Worm (Caenorhabditis elegans) whole organism, midembryonic: ENCODE data around the gene col-37.

Source experiments
- T22C8.4 ChIP-seq: fragments of 200-800 bp; sonication (Bioruptor generic); IDR thresholded peaks from 2 replicates; pipeline ENCODE4 v1.3.6; 2022; ENCODE audit warnings: missing genetic modification characterization, missing compliant biosample characterization
- cog-1 ChIP-seq: sonication (generic microtip); optimal IDR thresholded peaks from 2 replicates; lab custom pipeline; 2016; ENCODE audit warnings: missing genetic modification characterization, missing compliant biosample characterization
- flt-1 ChIP-seq: fragments of 200-800 bp; sonication (Bioruptor generic); IDR thresholded peaks from 2 replicates; pipeline ENCODE4 v1.3.6; 2022; ENCODE audit warnings: missing genetic modification characterization, missing compliant biosample characterization
- klf-2 ChIP-seq: fragments of 200-800 bp; sonication (Bioruptor generic); conservative IDR thresholded peaks from 2 replicates; pipeline ENCODE4 v1.3.6; 2022; ENCODE audit warnings: missing genetic modification reagents, missing genetic modification characterization, missing compliant biosample characterization
- med-1 ChIP-seq: sonication (generic microtip); optimal IDR thresholded peaks from 2 replicates; lab custom pipeline; 2017; ENCODE audit warnings: missing genetic modification characterization, mild to moderate bottlenecking, missing compliant biosample characterization, antibody characterized with exemption, missing genetic modification reagents; ENCODE audit not compliant: insufficient read depth
- ref-1 ChIP-seq: fragments of 200-800 bp; sonication (Bioruptor generic); conservative IDR thresholded peaks from 2 replicates; pipeline ENCODE4 v1.3.6; 2022; ENCODE audit warnings: missing genetic modification reagents, missing genetic modification characterization, missing compliant biosample characterization
- tab-1 ChIP-seq: fragments of 200-800 bp; sonication (Bioruptor generic); IDR thresholded peaks from 2 replicates; pipeline ENCODE4 v1.3.6; 2022; ENCODE audit warnings: missing genetic modification characterization, missing compliant biosample characterization
- ztf-23 ChIP-seq: fragments of 200-800 bp; sonication (Bioruptor generic); IDR thresholded peaks from 2 replicates; pipeline ENCODE4 v1.3.6; 2022; ENCODE audit warnings: missing genetic modification reagents, missing genetic modification characterization, missing compliant biosample characterization
- ztf-29 ChIP-seq: fragments of 200-800 bp; sonication (Bioruptor generic); IDR thresholded peaks from 2 replicates; pipeline ENCODE4 v1.3.6; 2022; ENCODE audit warnings: missing genetic modification reagents, missing genetic modification characterization, missing compliant biosample characterization

Gene col-37

DNA sequence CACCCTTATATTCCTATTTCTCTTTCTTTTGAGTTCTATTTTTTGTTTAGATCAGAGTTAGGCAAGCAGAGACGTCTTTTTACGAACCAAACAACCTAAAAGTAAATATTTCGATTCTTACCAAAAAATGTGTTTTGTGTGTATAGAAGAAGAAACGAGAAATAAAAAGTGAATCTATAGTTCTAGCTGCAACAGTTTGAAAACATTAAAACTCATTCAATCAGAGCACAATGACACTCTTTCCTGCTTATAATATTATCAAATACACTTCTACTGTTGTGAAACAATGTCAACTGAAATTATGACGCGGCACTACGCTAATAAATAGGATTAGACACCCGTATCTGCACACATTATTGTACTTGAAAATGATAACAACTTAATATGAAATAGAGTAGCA, 28.3 kb upstream of the col-37 start, which contains the start of gene ZK836.3:
Gene ZK836.3, minus strand, starts transcription at position 101 of the 400 bp plus-strand sequence.
- TF ChIP-seq ztf-23 (GFP tag; lab: Robert Waterston, UW) (no peak), klf-2 (GFP tag; lab: Robert Waterston, UW) (no peak), T22C8.4 (GFP tag; lab: Robert Waterston, UW) (no peak), ztf-29 (GFP tag; lab: Robert Waterston, UW) (no peak), cog-1 (no peak), flt-1 (GFP tag; lab: Robert Waterston, UW) (no peak), ref-1 (GFP tag; lab: Robert Waterston, UW) (no peak), tab-1 (no peak), med-1 (no peak)

ce11 chrV:12194275-12194674, 26.7 kb upstream of the col-37 start, which contains the start of gene ogdh-2:
Gene ogdh-2, plus strand, starts transcription at chrV:12194507.
- TF ChIP-seq ref-1 (GFP tag; lab: Robert Waterston, UW) = no peak
- TF ChIP-seq med-1 = no peak
- TF ChIP-seq flt-1 (GFP tag; lab: Robert Waterston, UW) = no peak
- TF ChIP-seq cog-1 = no peak
- TF ChIP-seq tab-1 = no peak
- TF ChIP-seq T22C8.4 (GFP tag; lab: Robert Waterston, UW) = no peak
- no peak for TF ChIP-seq ztf-23 (GFP tag; lab: Robert Waterston, UW)
- TF ChIP-seq klf-2 (GFP tag; lab: Robert Waterston, UW) = no peak
- TF ChIP-seq ztf-29 (GFP tag; lab: Robert Waterston, UW) = no peak

- TF ChIP-seq cog-1 (no peak), flt-1 (GFP tag; lab: Robert Waterston, UW) (no peak), med-1 (no peak), ztf-23 (GFP tag; lab: Robert Waterston, UW) (no peak), ztf-29 (GFP tag; lab: Robert Waterston, UW) (no peak), tab-1 (no peak), T22C8.4 (GFP tag; lab: Robert Waterston, UW) (no peak), klf-2 (GFP tag; lab: Robert Waterston, UW) (no peak)
Observed at ce11 chrV:12192129-12192528, 24.6 kb upstream of the col-37 start, which contains the start of gene rnp-1. Gene rnp-1, plus strand, starts transcription at chrV:12192273.

DNA sequence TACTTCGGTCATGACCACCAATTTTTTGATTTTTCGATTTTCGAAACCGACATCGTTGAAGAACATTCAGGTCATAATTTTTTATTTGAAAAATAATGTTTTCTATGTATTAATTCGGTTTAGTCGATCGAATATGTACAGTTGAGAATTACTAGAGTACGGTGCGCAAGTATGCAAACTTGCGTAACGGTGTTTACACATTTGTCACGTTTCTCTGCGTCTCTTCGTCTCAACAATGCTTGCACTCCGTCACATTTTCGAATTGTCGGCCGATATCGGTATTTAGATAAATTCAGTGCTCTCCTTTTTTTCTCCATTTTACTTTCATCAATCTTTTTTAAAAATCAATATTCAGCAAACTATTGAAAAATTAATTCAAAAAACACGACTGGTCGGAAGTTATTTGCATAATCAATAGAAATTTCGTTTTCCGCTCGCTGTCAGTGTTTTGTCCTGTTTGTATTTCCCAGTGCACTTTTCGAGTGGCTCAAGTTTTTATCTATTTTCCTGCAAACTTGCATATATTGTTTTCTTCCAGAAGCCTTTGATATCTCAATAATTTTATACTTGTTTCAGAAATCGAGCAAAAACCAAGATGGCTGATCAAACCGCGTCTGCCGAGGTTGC, 23.5 kb upstream of the col-37 start, which contains the start of gene dpy-30:
Gene dpy-30, plus strand, starts transcription at position 577 of the 627 bp plus-strand sequence.
- TF ChIP-seq ztf-23 (GFP tag; lab: Robert Waterston, UW) (no peak), flt-1 (GFP tag; lab: Robert Waterston, UW) (no peak), tab-1 (no peak), ref-1 (GFP tag; lab: Robert Waterston, UW) (no peak), cog-1 (no peak), ztf-29 (GFP tag; lab: Robert Waterston, UW) (no peak), med-1 (no peak), T22C8.4 (GFP tag; lab: Robert Waterston, UW) (no peak), klf-2 (GFP tag; lab: Robert Waterston, UW) (no peak)

DNA sequence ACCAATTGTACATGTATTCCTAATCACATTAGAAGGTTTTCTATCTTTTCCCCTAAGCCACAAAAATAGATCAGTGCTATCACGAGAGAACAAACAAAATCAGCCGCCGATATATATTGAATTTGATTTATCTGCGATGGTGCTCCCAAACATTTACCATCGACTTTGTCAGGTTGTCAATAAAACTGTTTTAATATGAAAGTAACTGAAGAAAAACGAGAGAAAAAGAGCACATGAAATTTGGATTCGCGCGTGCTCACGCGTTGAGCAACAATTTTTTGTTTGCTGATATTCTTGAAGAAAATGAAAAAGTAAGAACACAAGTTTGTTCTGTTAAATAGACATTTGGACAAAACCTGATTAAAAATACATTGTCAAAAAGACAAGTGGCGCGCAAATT, 21.3 kb upstream of the col-37 start:
- no peak for TF ChIP-seq ztf-23 (GFP tag; lab: Robert Waterston, UW)
- TF ChIP-seq klf-2 (GFP tag; lab: Robert Waterston, UW) = no peak
- TF ChIP-seq flt-1 (GFP tag; lab: Robert Waterston, UW) = no peak
- TF ChIP-seq T22C8.4 (GFP tag; lab: Robert Waterston, UW) = no peak
- TF ChIP-seq med-1 = no peak
- TF ChIP-seq ref-1 (GFP tag; lab: Robert Waterston, UW) = no peak

DNA sequence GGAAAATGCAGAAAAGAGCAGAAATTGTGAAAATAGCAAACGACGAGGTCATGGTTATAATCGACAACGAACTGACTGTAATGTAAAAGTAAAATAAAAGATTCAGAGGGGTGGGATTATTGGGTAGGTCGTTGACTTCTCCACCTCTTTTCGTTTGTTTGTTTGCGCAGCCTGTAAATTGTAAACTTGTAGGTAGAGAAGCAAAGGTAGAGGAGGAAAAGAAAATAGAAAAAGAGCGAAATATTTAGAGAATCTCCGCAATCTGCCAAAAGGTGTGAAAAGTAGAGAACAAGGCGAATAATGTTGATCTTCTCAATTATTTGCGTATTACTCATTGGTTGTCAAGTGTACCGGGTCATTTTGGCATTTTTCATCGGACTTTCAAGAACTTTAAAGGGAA, 19.8 kb upstream of the col-37 start, which contains the start of gene ZK863.8:
Gene ZK863.8, minus strand, starts transcription at position 173 of the 400 bp plus-strand sequence.
- no peak for TF ChIP-seq ref-1 (GFP tag; lab: Robert Waterston, UW)
- TF ChIP-seq tab-1 = no peak
- TF ChIP-seq med-1 = no peak
- TF ChIP-seq ztf-29 (GFP tag; lab: Robert Waterston, UW) = no peak
- TF ChIP-seq flt-1 (GFP tag; lab: Robert Waterston, UW) = no peak
- TF ChIP-seq cog-1 = no peak

DNA sequence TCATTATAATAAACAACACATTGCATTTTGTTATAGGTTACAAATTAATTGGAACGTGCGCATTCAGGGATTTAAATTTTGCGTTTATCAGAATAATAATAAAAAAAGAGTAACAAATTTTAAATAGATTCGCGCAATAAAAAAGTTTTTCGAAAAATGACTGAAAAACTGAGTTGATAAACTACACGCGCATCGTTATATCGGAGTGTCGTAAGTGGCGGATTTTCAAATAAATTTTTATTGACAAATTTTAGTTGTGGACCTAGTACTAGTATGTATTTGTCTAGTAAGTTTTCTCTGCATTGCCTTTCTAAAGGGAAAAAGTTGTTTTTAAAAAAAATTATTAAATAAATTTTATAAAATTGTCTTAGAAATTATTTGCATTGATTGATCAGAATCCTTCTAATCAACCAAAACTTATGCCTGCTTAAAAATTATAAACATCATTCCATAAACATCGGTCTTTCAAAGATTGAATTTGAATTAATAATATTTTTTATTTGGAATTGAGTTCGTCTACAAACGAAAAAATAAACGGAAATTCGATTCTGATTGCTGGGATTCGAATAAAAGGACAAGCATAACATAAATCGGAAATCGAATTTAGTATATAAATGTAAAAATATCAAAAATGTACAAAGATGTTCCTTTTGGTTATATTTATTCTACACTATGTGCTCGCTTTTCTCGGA, 16.9 kb upstream of the col-37 start, which contains the start of gene srd-4:
Gene srd-4, plus strand, starts transcription at position 642 of the 692 bp plus-strand sequence.
- no peak for TF ChIP-seq klf-2 (GFP tag; lab: Robert Waterston, UW)
- TF ChIP-seq tab-1 = no peak
- no peak for TF ChIP-seq ztf-29 (GFP tag; lab: Robert Waterston, UW)
- no peak for TF ChIP-seq ztf-23 (GFP tag; lab: Robert Waterston, UW)
- TF ChIP-seq ref-1 (GFP tag; lab: Robert Waterston, UW) = no peak
- no peak for TF ChIP-seq cog-1
- TF ChIP-seq med-1 = no peak
- no peak for TF ChIP-seq flt-1 (GFP tag; lab: Robert Waterston, UW)
- no peak for TF ChIP-seq T22C8.4 (GFP tag; lab: Robert Waterston, UW)

- TF ChIP-seq klf-2 (GFP tag; lab: Robert Waterston, UW) = no peak
- no peak for TF ChIP-seq ztf-23 (GFP tag; lab: Robert Waterston, UW)
- TF ChIP-seq med-1 = no peak
- no peak for TF ChIP-seq tab-1
- no peak for TF ChIP-seq ref-1 (GFP tag; lab: Robert Waterston, UW)
- no peak for TF ChIP-seq ztf-29 (GFP tag; lab: Robert Waterston, UW)
Observed at ce11 chrV:12183854-12184253, 16.3 kb upstream of the col-37 start, which contains the start of gene usip-1. Gene usip-1, minus strand, starts transcription at chrV:12184194.

DNA sequence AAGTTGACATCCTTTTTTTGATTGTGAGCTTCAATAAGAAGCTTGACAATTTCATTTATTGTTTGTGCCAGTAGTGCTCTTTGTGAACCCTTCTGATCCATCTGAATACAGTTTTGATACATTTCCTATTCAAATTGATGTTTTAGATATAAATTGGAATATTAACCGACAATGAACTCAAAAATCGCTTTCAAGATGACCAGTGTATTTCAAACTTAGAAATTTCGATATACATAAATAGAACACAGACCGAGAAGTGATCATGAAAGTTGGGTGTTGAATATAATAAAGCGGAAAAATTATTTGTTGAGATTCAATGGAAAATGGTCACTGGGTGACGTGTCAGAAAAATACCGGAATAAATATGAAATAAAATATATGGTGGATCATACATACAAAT, 13.8 kb upstream of the col-37 start, which contains the start of gene elpc-3:
Gene elpc-3, minus strand, starts transcription at position 101 of the 400 bp plus-strand sequence.
- TF ChIP-seq flt-1 (GFP tag; lab: Robert Waterston, UW) = no peak
- no peak for TF ChIP-seq ref-1 (GFP tag; lab: Robert Waterston, UW)
- no peak for TF ChIP-seq tab-1
- TF ChIP-seq T22C8.4 (GFP tag; lab: Robert Waterston, UW) = no peak
- no peak for TF ChIP-seq ztf-23 (GFP tag; lab: Robert Waterston, UW)
- no peak for TF ChIP-seq ztf-29 (GFP tag; lab: Robert Waterston, UW)
- no peak for TF ChIP-seq cog-1
- no peak for TF ChIP-seq klf-2 (GFP tag; lab: Robert Waterston, UW)
